Worm (Caenorhabditis elegans) whole organism, early embryonic: ENCODE measurements around the gene C03B1.6.

Experiments
- B0310.2 ChIP-seq: sonication (generic microtip); optimal IDR thresholded peaks from 2 replicates; lab custom pipeline; 2016; ENCODE audit warnings: mild to moderate bottlenecking, missing genetic modification characterization, missing compliant biosample characterization
- F13C5.2 ChIP-seq: sonication (generic microtip); optimal IDR thresholded peaks from 2 replicates; lab custom pipeline; 2017; ENCODE audit warnings: mild to moderate bottlenecking, missing genetic modification characterization, inconsistent platforms, missing compliant biosample characterization
- aly-1 ChIP-seq: sonication (generic microtip); optimal IDR thresholded peaks from 2 replicates; lab custom pipeline; 2016; ENCODE audit warnings: missing genetic modification characterization, missing compliant biosample characterization
- ama-1 ChIP-seq: fragments of 150-350 bp; optimal IDR thresholded peaks from 2 replicates; lab custom pipeline; 2014
- ceh-13 ChIP-seq: fragments of 200-800 bp; sonication (Bioruptor generic); optimal IDR thresholded peaks from 2 replicates; lab custom pipeline; 2018; ENCODE audit warnings: mild to moderate bottlenecking, missing genetic modification characterization, missing compliant biosample characterization
- flt-1 ChIP-seq: fragments of 200-800 bp; sonication (Bioruptor generic); IDR thresholded peaks from 2 replicates; pipeline ENCODE4 v1.3.6; 2022; ENCODE audit warnings: missing genetic modification characterization, missing compliant biosample characterization
- hmg-4 ChIP-seq: fragments of 200-800 bp; sonication (Bioruptor generic); optimal IDR thresholded peaks from 2 replicates; lab custom pipeline; 2018; ENCODE audit warnings: mild to moderate bottlenecking, missing genetic modification characterization, missing compliant biosample characterization
- pes-1 ChIP-seq: fragments of 200-800 bp; sonication (Bioruptor generic); IDR thresholded peaks from 2 replicates; pipeline ENCODE4 v1.3.6; 2022; ENCODE audit warnings: missing genetic modification reagents, missing genetic modification characterization, missing compliant biosample characterization
- scrt-1 ChIP-seq: fragments of 200-800 bp; sonication (Bioruptor generic); IDR thresholded peaks from 2 replicates; pipeline ENCODE4 v1.3.6; 2022; ENCODE audit warnings: missing genetic modification characterization, missing compliant biosample characterization
- sea-1 ChIP-seq: fragments of 200-800 bp; sonication (Bioruptor generic); conservative IDR thresholded peaks from 2 replicates; pipeline ENCODE4 v1.3.6; 2022; ENCODE audit warnings: missing genetic modification characterization, missing compliant biosample characterization
- tbx-11 ChIP-seq: fragments of 200-800 bp; sonication (Bioruptor generic); IDR thresholded peaks from 2 replicates; pipeline ENCODE4 v1.3.6; 2022; ENCODE audit warnings: missing genetic modification characterization, missing compliant biosample characterization
- tbx-37 ChIP-seq: fragments of 200-800 bp; sonication (Bioruptor generic); conservative IDR thresholded peaks from 2 replicates; pipeline ENCODE4 v1.3.6; 2022; ENCODE audit warnings: missing genetic modification reagents, missing genetic modification characterization, missing compliant biosample characterization

ce11 chrX:6364196-6364595 is 14.1 kb downstream of the C03B1.6 start, which contains the start of gene C03B1.4:
- TF ChIP-seq ama-1: no peak
- no peak for TF ChIP-seq F13C5.2 (tag; lab: Kevin White, UChicago)
- TF ChIP-seq pes-1: no peak
- no peak for TF ChIP-seq flt-1 (GFP tag; lab: Robert Waterston, UW)
- no peak for TF ChIP-seq sea-1 (GFP tag; lab: Robert Waterston, UW)
- no peak for TF ChIP-seq aly-1 (tag; lab: Kevin White, UChicago)
- TF ChIP-seq scrt-1 (GFP tag; lab: Robert Waterston, UW): no peak
- TF ChIP-seq tbx-37 (GFP tag; lab: Robert Waterston, UW): no peak
- no peak for TF ChIP-seq B0310.2
- TF ChIP-seq hmg-4 (GFP tag; lab: Kevin White, UChicago): no peak
- no peak for TF ChIP-seq tbx-11 (GFP tag; lab: Robert Waterston, UW)
- TF ChIP-seq ceh-13: no peak
